Worm (Caenorhabditis elegans) whole organism, L3 larva: Measurements from ENCODE around the gene K08D8.3.

ENCODE experiments used
- R02D3.7 ChIP-seq: fragments of 150-350 bp; optimal IDR thresholded peaks from 2 replicates; lab custom pipeline; 2014; ENCODE audit warnings: missing biosample characterization, missing genetic modification characterization
- nhr-237 ChIP-seq: fragments of 150-350 bp; optimal IDR thresholded peaks from 2 replicates; lab custom pipeline; 2014; ENCODE audit warnings: missing biosample characterization, missing genetic modification characterization
- nhr-25 ChIP-seq: sonication (generic microtip); optimal IDR thresholded peaks from 2 replicates; lab custom pipeline; 2017; ENCODE audit warnings: missing biosample characterization, missing genetic modification characterization
- nhr-28 ChIP-seq: fragments of 150-350 bp; optimal IDR thresholded peaks from 2 replicates; lab custom pipeline; 2014; ENCODE audit warnings: missing biosample characterization, missing genetic modification characterization
- nhr-76 ChIP-seq: fragments of 150-350 bp; sonication (generic microtip); optimal IDR thresholded peaks from 5 replicates; lab custom pipeline; 2014; ENCODE audit warnings: missing biosample characterization, missing genetic modification characterization
- nhr-77 ChIP-seq: fragments of 150-350 bp; optimal IDR thresholded peaks from 2 replicates; lab custom pipeline; 2014; ENCODE audit warnings: missing biosample characterization, missing genetic modification characterization
- unc-62 ChIP-seq: fragments of 150-350 bp; sonication (generic microtip); optimal IDR thresholded peaks from 4 replicates; lab custom pipeline; 2014; ENCODE audit warnings: missing biosample characterization, missing genetic modification reagents, missing genetic modification characterization
- ztf-4 ChIP-seq: fragments of 150-350 bp; optimal IDR thresholded peaks from 2 replicates; lab custom pipeline; 2014; ENCODE audit warnings: missing biosample characterization, missing genetic modification characterization

ce11 chrIV:12942633-12943032 lies 36.2 kb upstream of the K08D8.3 start, which contains the start of gene dct-19:
- TF ChIP-seq nhr-237 (tag; lab: Kevin White, UChicago) (no peak), ztf-4 (no peak), nhr-76 (tag; lab: Kevin White, UChicago) (no peak), unc-62 (GFP tag; lab: Kevin White, UChicago) (no peak), nhr-28 (tag; lab: Kevin White, UChicago) (no peak), nhr-25 (tag; lab: Kevin White, UChicago) (no peak), R02D3.7 (tag; lab: Kevin White, UChicago) (no peak), nhr-77 (tag; lab: Kevin White, UChicago) (no peak)
